Worm (Caenorhabditis elegans) whole organism, L2 larva: ENCODE data around the gene srh-300.

ENCODE experiments used
- elt-3 ChIP-seq: sonication (generic microtip); optimal IDR thresholded peaks from 2 replicates; lab custom pipeline; 2017; ENCODE audit warnings: missing biosample characterization, missing genetic modification characterization
- lin-13 ChIP-seq: fragments of 150-350 bp; optimal IDR thresholded peaks from 2 replicates; lab custom pipeline; 2014; ENCODE audit warnings: missing biosample characterization, missing genetic modification reagents, missing genetic modification characterization
- nhr-237 ChIP-seq: fragments of 150-350 bp; optimal IDR thresholded peaks from 2 replicates; lab custom pipeline; 2014; ENCODE audit warnings: missing biosample characterization, missing genetic modification characterization
- nhr-25 ChIP-seq: fragments of 150-350 bp; sonication (generic microtip); optimal IDR thresholded peaks from 3 replicates; lab custom pipeline; 2014; ENCODE audit warnings: missing biosample characterization, missing genetic modification characterization
- peb-1 ChIP-seq: fragments of 150-350 bp; optimal IDR thresholded peaks from 2 replicates; lab custom pipeline; 2014; ENCODE audit warnings: missing biosample characterization, missing genetic modification characterization
- snpc-4 ChIP-seq: fragments of 150-350 bp; optimal IDR thresholded peaks from 2 replicates; lab custom pipeline; 2014; ENCODE audit warnings: missing biosample characterization, missing genetic modification characterization

ce11 chrV:17805323-17805722, 16.6 kb upstream of the srh-300 start, which contains the start of gene srh-291:
- no peak for TF ChIP-seq lin-13
- no peak for TF ChIP-seq nhr-237 (tag; lab: Kevin White, UChicago)
- no peak for TF ChIP-seq nhr-25
- TF ChIP-seq elt-3 (tag; lab: Kevin White, UChicago), result no peak
- TF ChIP-seq peb-1 (tag; lab: Kevin White, UChicago), result no peak
- no peak for TF ChIP-seq snpc-4 (tag; lab: Kevin White, UChicago)
